Worm (Caenorhabditis elegans): ENCODE data around the gene clec-2.

ce11 chrII:3028264-3028663, 5.0 kb upstream of the clec-2 start:
- TF ChIP-seq cog-1 (tag; optimal IDR thresholded peaks at IDR 0.05) = no peak
- no peak for TF ChIP-seq flt-1 (GFP tag; IDR thresholded peaks at IDR 0.05)
- no peak for TF ChIP-seq med-1 (GFP tag; optimal IDR thresholded peaks at IDR 0.05; ENCODE audit: insufficient read depth)
- TF ChIP-seq ztf-29 (GFP tag; IDR thresholded peaks at IDR 0.05) = no peak
- no peak for TF ChIP-seq klf-2 (GFP tag; conservative IDR thresholded peaks at IDR 0.05)
- TF ChIP-seq tab-1 (GFP tag; IDR thresholded peaks at IDR 0.05) = no peak
- TF ChIP-seq ztf-23 (GFP tag; IDR thresholded peaks at IDR 0.05) = no peak
- TF ChIP-seq ref-1 (GFP tag; conservative IDR thresholded peaks at IDR 0.05) = no peak

Measured in whole organism, midembryonic.